Worm (Caenorhabditis elegans) whole organism, L1 larva: ENCODE data around the gene sec-6.

ENCODE experiments used
- C04F5.9 ChIP-seq: sonication (generic microtip); optimal IDR thresholded peaks from 2 replicates; lab custom pipeline; 2016; ENCODE audit warnings: missing genetic modification characterization, missing compliant biosample characterization
- C16A3.4 ChIP-seq: fragments of 150-350 bp; optimal IDR thresholded peaks from 2 replicates; lab custom pipeline; 2014; ENCODE audit warnings: missing biosample characterization, missing genetic modification characterization
- C34B4.2 ChIP-seq: sonication (generic microtip); optimal IDR thresholded peaks from 2 replicates; lab custom pipeline; 2017; ENCODE audit warnings: mild to moderate bottlenecking, missing genetic modification characterization, missing compliant biosample characterization
- blmp-1 ChIP-seq: fragments of 150-350 bp; optimal IDR thresholded peaks from 2 replicates; lab custom pipeline; 2014; ENCODE audit warnings: missing biosample characterization, missing genetic modification characterization
- ceh-82 ChIP-seq, 3 experiments: fragments of 150-350 bp in 1 of 3; sonication (generic microtip) in 2 of 3; optimal IDR thresholded peaks; 2 replicates each; lab custom pipeline; 2014 to 2017; ENCODE audit warnings: missing biosample characterization in 3 of 3, missing genetic modification characterization in 3 of 3
- ceh-88 ChIP-seq: fragments of 200-800 bp; sonication (Bioruptor generic); IDR thresholded peaks from 2 replicates; pipeline ENCODE4 v1.3.6; 2022; ENCODE audit warnings: missing genetic modification characterization, missing compliant biosample characterization
- ces-1 ChIP-seq: fragments of 150-350 bp; optimal IDR thresholded peaks from 2 replicates; lab custom pipeline; 2014; ENCODE audit warnings: missing biosample characterization, missing genetic modification reagents, missing genetic modification characterization
- dsc-1 ChIP-seq: sonication (generic microtip); optimal IDR thresholded peaks from 2 replicates; lab custom pipeline; 2016; ENCODE audit warnings: mild to moderate bottlenecking, missing genetic modification characterization, missing compliant biosample characterization
- efl-1 ChIP-seq, 4 experiments: fragments of 150-350 bp; optimal IDR thresholded peaks in 3 of 4; peaks in 1 of 4; 1 replicate in 1 of 4; 2 replicates in 3 of 4; lab custom pipeline; 2014; ENCODE audit warnings: missing biosample characterization in 2 of 4, missing genetic modification characterization in 2 of 4, missing genetic modification reagents in 2 of 4
- egl-13 ChIP-seq: sonication (generic microtip); optimal IDR thresholded peaks from 2 replicates; lab custom pipeline; 2016; ENCODE audit warnings: missing genotype, missing genetic modification reagents, missing genetic modification characterization, missing compliant biosample characterization
- elt-2 ChIP-seq: sonication (generic microtip); optimal IDR thresholded peaks from 2 replicates; lab custom pipeline; 2016; ENCODE audit warnings: missing genetic modification characterization, mild to moderate bottlenecking, inconsistent platforms, missing compliant biosample characterization, missing genetic modification reagents
- fkh-10 ChIP-seq: sonication (generic microtip); optimal IDR thresholded peaks from 2 replicates; lab custom pipeline; 2017; ENCODE audit warnings: missing biosample characterization, missing genetic modification reagents, missing genetic modification characterization
- fkh-4 ChIP-seq: sonication (generic microtip); optimal IDR thresholded peaks from 2 replicates; lab custom pipeline; 2016; ENCODE audit warnings: missing compliant biosample characterization, missing genetic modification characterization, borderline replicate concordance
- fkh-8 ChIP-seq: sonication (generic microtip); optimal IDR thresholded peaks from 2 replicates; lab custom pipeline; 2016; ENCODE audit warnings: mild to moderate bottlenecking, missing genetic modification characterization, missing compliant biosample characterization
- fos-1 ChIP-seq: fragments of 150-350 bp; optimal IDR thresholded peaks from 2 replicates; lab custom pipeline; 2014; ENCODE audit warnings: missing biosample characterization, missing genetic modification characterization
- grh-1 ChIP-seq: fragments of 200-800 bp; sonication (Bioruptor generic); IDR thresholded peaks from 2 replicates; pipeline ENCODE4 v1.3.6; 2022; ENCODE audit warnings: missing genetic modification reagents, missing genetic modification characterization, missing compliant biosample characterization
- hlh-17 ChIP-seq: fragments of 200-800 bp; sonication (Bioruptor generic); optimal IDR thresholded peaks from 2 replicates; lab custom pipeline; 2018; ENCODE audit warnings: missing genetic modification characterization, mild to moderate bottlenecking, missing compliant biosample characterization, moderate library complexity, borderline replicate concordance
- hpl-2 ChIP-seq: fragments of 150-350 bp; optimal IDR thresholded peaks from 2 replicates; lab custom pipeline; 2014; ENCODE audit warnings: missing biosample characterization, missing genetic modification reagents, missing genetic modification characterization
- isw-1 ChIP-seq: fragments of 200-800 bp; sonication (Bioruptor generic); IDR thresholded peaks from 2 replicates; pipeline ENCODE4 v1.3.6; 2022; ENCODE audit warnings: missing genetic modification characterization, missing compliant biosample characterization
- jun-1 ChIP-seq: fragments of 150-350 bp; optimal IDR thresholded peaks from 2 replicates; lab custom pipeline; 2014; ENCODE audit warnings: missing biosample characterization, missing genetic modification reagents, missing genetic modification characterization
- lin-13 ChIP-seq: fragments of 150-350 bp; optimal IDR thresholded peaks from 2 replicates; lab custom pipeline; 2014; ENCODE audit warnings: missing biosample characterization, missing genetic modification reagents, missing genetic modification characterization
- lin-14 ChIP-seq: fragments of 200-800 bp; sonication (Bioruptor generic); optimal IDR thresholded peaks from 2 replicates; lab custom pipeline; 2018; ENCODE audit warnings: mild to moderate bottlenecking, missing genetic modification characterization, moderate library complexity, missing compliant biosample characterization
- lin-15B ChIP-seq: fragments of 150-350 bp; sonication (generic microtip); optimal IDR thresholded peaks from 3 replicates; lab custom pipeline; 2014; ENCODE audit warnings: missing biosample characterization, missing genetic modification characterization
- lin-35 ChIP-seq, 2 experiments: fragments of 150-350 bp; optimal IDR thresholded peaks; 2 replicates each; lab custom pipeline; 2014; ENCODE audit warnings: missing biosample characterization in 2 of 2, missing genetic modification characterization in 2 of 2, missing genetic modification reagents in 2 of 2
- lir-3 ChIP-seq: sonication (generic microtip); optimal IDR thresholded peaks from 2 replicates; lab custom pipeline; 2016; ENCODE audit warnings: mild to moderate bottlenecking, missing genetic modification characterization, moderate library complexity, missing compliant biosample characterization; ENCODE audit not compliant: poor library complexity
- lsy-2 ChIP-seq, 2 experiments: fragments of 150-350 bp; optimal IDR thresholded peaks; 2 replicates each; lab custom pipeline; 2014; ENCODE audit warnings: missing biosample characterization in 2 of 2, missing genetic modification characterization in 2 of 2
- mab-9 ChIP-seq: fragments of 200-800 bp; sonication (Bioruptor generic); IDR thresholded peaks from 2 replicates; pipeline ENCODE4 v1.3.6; 2022; ENCODE audit warnings: missing genetic modification reagents, missing genetic modification characterization, missing compliant biosample characterization
- mep-1 ChIP-seq: fragments of 150-350 bp; optimal IDR thresholded peaks from 2 replicates; lab custom pipeline; 2014; ENCODE audit warnings: missing biosample characterization, missing genetic modification characterization
- nhr-11 ChIP-seq: fragments of 150-350 bp; optimal IDR thresholded peaks from 2 replicates; lab custom pipeline; 2014; ENCODE audit warnings: missing biosample characterization, missing genetic modification characterization
- nhr-19 ChIP-seq: fragments of 200-800 bp; sonication (Bioruptor generic); conservative IDR thresholded peaks from 2 replicates; pipeline ENCODE4 v1.3.6; 2022; ENCODE audit warnings: missing genetic modification characterization, missing compliant biosample characterization
- nhr-20 ChIP-seq: sonication (generic microtip); optimal IDR thresholded peaks from 2 replicates; lab custom pipeline; 2016; ENCODE audit warnings: mild to moderate bottlenecking, missing genetic modification characterization, missing compliant biosample characterization
- nhr-237 ChIP-seq: fragments of 150-350 bp; optimal IDR thresholded peaks from 2 replicates; lab custom pipeline; 2014; ENCODE audit warnings: missing biosample characterization, missing genetic modification characterization
- nhr-47 ChIP-seq: sonication (generic microtip); optimal IDR thresholded peaks from 2 replicates; lab custom pipeline; 2016; ENCODE audit warnings: mild to moderate bottlenecking, missing genetic modification characterization, moderate library complexity, missing compliant biosample characterization
- nhr-71 ChIP-seq: sonication (generic microtip); optimal IDR thresholded peaks from 2 replicates; lab custom pipeline; 2016; ENCODE audit warnings: mild to moderate bottlenecking, missing genetic modification characterization, moderate library complexity, missing compliant biosample characterization
- nhr-85 ChIP-seq: sonication (generic microtip); peaks from one replicate; lab custom pipeline; 2016; ENCODE audit warnings: missing genetic modification characterization, inconsistent platforms, missing compliant biosample characterization
- nhr-90 ChIP-seq: sonication (generic microtip); optimal IDR thresholded peaks from 2 replicates; lab custom pipeline; 2016; ENCODE audit warnings: mild to moderate bottlenecking, missing genetic modification characterization, missing compliant biosample characterization; ENCODE audit not compliant: poor library complexity
- pag-3 ChIP-seq: sonication (generic microtip); optimal IDR thresholded peaks from 2 replicates; lab custom pipeline; 2017; ENCODE audit warnings: missing genetic modification characterization, mild to moderate bottlenecking, missing compliant biosample characterization, antibody characterized with exemption, borderline replicate concordance; ENCODE audit not compliant: insufficient read depth
- pqm-1 ChIP-seq: sonication (generic microtip); optimal IDR thresholded peaks from 3 replicates; lab custom pipeline; 2017; ENCODE audit warnings: missing biosample characterization, missing genetic modification characterization
- rnt-1 ChIP-seq: sonication (generic microtip); optimal IDR thresholded peaks from 2 replicates; lab custom pipeline; 2016; ENCODE audit warnings: mild to moderate bottlenecking, missing genetic modification characterization, moderate library complexity, missing compliant biosample characterization
- skn-1 ChIP-seq: fragments of 150-350 bp; optimal IDR thresholded peaks from 2 replicates; lab custom pipeline; 2014; ENCODE audit warnings: missing biosample characterization, missing genetic modification characterization
- snpc-4 ChIP-seq: fragments of 150-350 bp; optimal IDR thresholded peaks from 2 replicates; lab custom pipeline; 2014; ENCODE audit warnings: missing biosample characterization, missing genetic modification characterization
- snu-23 ChIP-seq: sonication (generic microtip); optimal IDR thresholded peaks from 2 replicates; lab custom pipeline; 2016; ENCODE audit warnings: missing genetic modification characterization, missing compliant biosample characterization
- tbx-2 ChIP-seq: sonication (generic microtip); optimal IDR thresholded peaks from 2 replicates; lab custom pipeline; 2016; ENCODE audit warnings: missing genetic modification characterization, missing compliant biosample characterization
- unc-86 ChIP-seq: sonication (generic microtip); optimal IDR thresholded peaks from 2 replicates; lab custom pipeline; 2016; ENCODE audit warnings: missing genetic modification characterization, missing compliant biosample characterization
- unc-98 ChIP-seq: fragments of 200-800 bp; sonication (Bioruptor generic); IDR thresholded peaks from 2 replicates; pipeline ENCODE4 v1.3.6; 2022; ENCODE audit warnings: missing genetic modification characterization, missing compliant biosample characterization
- vab-15 ChIP-seq: sonication (generic microtip); optimal IDR thresholded peaks from 2 replicates; lab custom pipeline; 2017; ENCODE audit warnings: missing genotype, mild to moderate bottlenecking, missing genetic modification characterization, missing compliant biosample characterization
- xbp-1 ChIP-seq: sonication (generic microtip); optimal IDR thresholded peaks from 2 replicates; lab custom pipeline; 2016; ENCODE audit warnings: missing genetic modification characterization, missing compliant biosample characterization
- ztf-11 ChIP-seq, 2 experiments: sonication (generic microtip); optimal IDR thresholded peaks; 2 replicates each; lab custom pipeline; 2016 to 2017; ENCODE audit warnings: missing genetic modification characterization in 2 of 2, missing biosample characterization in 1 of 2, missing compliant biosample characterization in 1 of 2

sec-6 gene

DNA sequence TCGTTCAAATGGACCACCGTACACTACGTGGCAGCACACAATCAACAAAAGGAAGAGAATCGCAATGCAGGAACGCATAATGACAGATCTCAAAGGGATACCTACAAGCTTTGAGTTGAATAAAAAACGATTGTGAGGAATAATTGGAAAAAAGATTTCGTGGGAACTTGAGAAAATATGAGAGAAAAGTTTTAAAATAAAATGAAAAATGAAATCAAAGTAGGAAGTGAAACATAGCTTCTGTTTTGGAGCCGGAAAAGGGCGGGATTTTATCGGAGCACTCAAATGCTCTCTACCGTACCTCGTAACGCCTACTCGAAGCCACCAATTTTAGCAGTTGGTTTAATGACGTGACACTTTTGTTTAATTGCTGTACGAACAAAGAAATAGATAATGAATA, 14.6 kb upstream of the sec-6 start, which contains the start of gene F09E5.14:
Gene F09E5.14, minus strand, starts transcription at position 101 of the 400 bp plus-strand sequence.
- TF ChIP-seq lin-13 (GFP tag; lab: Kevin White, UChicago) (no peak), elt-2 (tag; lab: Kevin White, UChicago) (no peak), grh-1 (no peak), C34B4.2 (no peak), nhr-11 (tag; lab: Kevin White, UChicago) (no peak), pqm-1 (tag; lab: Kevin White, UChicago) (no peak), nhr-237 (tag; lab: Kevin White, UChicago) (no peak), C16A3.4 (tag; lab: Kevin White, UChicago) (no peak), fos-1 (tag; lab: Kevin White, UChicago) (no peak), vab-15 (tag; lab: Kevin White, UChicago) (no peak), fkh-4 (tag; lab: Kevin White, UChicago) (no peak), ces-1 (GFP tag; lab: Kevin White, UChicago) (no peak), C04F5.9 (tag; lab: Kevin White, UChicago) (no peak), hlh-17 (GFP tag; lab: Kevin White, UChicago) (no peak), hpl-2 (no peak), xbp-1 (no peak), skn-1 (tag; lab: Kevin White, UChicago) (no peak), pag-3 (tag; lab: Kevin White, UChicago) (no peak)

DNA sequence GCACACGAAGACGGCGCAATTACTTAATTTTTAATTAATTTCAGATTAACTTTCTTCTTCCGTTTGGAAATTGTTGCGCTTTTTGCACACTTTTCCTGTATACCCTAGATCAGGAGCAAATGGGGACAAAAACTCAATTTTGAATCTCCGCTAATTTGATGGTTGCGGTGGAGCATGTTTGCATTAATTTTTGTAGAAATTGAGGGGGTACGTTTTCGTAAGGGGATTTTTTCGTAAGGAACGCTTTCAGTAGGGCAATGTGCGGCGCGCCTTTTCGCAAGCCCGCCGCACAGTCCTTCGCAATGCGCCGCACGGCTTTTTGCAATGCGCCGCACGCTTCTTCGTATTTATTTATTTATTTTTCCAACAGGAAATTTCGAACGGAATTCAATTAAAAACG, 13.0 kb upstream of the sec-6 start:
- TF ChIP-seq lir-3 (peak; percentile 52), lin-35 (GFP tag; optimal IDR thresholded peaks at IDR 0.05; lab: Kevin White, UChicago) (peak; percentile 89 to 98), efl-1 (optimal IDR thresholded peaks at IDR 0.05; lab: Kevin White, UChicago) (peak; percentile 72 to 93), efl-1 (GFP tag; optimal IDR thresholded peaks at IDR 0.05 in 1 of 2; lab: Kevin White, UChicago) (peak; percentile 92 to 99), grh-1 (peak; percentile 96), C04F5.9 (tag; lab: Kevin White, UChicago) (peak; percentile 26), mep-1 (tag; lab: Kevin White, UChicago) (peak; percentile 55), rnt-1 (tag; lab: Kevin White, UChicago) (peak; percentile 86), vab-15 (tag; lab: Kevin White, UChicago) (peak; percentile 76), tbx-2 (tag; lab: Kevin White, UChicago) (peak; percentile 73), lin-15B (peak; percentile 55), egl-13 (peak; percentile 9), snu-23 (peak; percentile 73), jun-1 (tag; lab: Kevin White, UChicago) (peak; percentile 42), ceh-88 (peak; percentile 92), lsy-2 (tag; optimal IDR thresholded peaks at IDR 0.05; lab: Kevin White, UChicago) (peak; percentile 64 to 88), nhr-71 (peak; percentile 84), lin-13 (GFP tag; lab: Kevin White, UChicago) (peak; percentile 70), isw-1 (peak; percentile 93), xbp-1 (peak; percentile 65), fkh-8 (tag; lab: Kevin White, UChicago) (peak; percentile 30), unc-86 (tag; lab: Kevin White, UChicago) (peak; percentile 47), nhr-20 (tag; lab: Kevin White, UChicago) (peak; percentile 73), unc-98 (0 out of 2 replicates have a peak, but pooled peaks have one; percentile 26), lin-14 (peak; percentile 75), ceh-82 (tag; optimal IDR thresholded peaks at IDR 0.05; lab: Kevin White, UChicago) (peak; percentile 1 to 52 (median 50)), blmp-1 (peak; percentile 59), nhr-19 (GFP tag; lab: Robert Waterston, UW) (peak; percentile 97), fkh-10 (GFP tag; lab: Kevin White, UChicago) (peak; percentile 12), nhr-90 (tag; lab: Kevin White, UChicago) (peak; percentile 81), skn-1 (tag; lab: Kevin White, UChicago) (peak; percentile 47), nhr-85 (tag; lab: Kevin White, UChicago) (peak; percentile 84), ztf-11 (tag; optimal IDR thresholded peaks at IDR 0.05; lab: Kevin White, UChicago) (peak in 1 of 2 experiments; percentile 36), snpc-4 (tag; lab: Kevin White, UChicago) (peak; percentile 57), elt-2 (tag; lab: Kevin White, UChicago) (peak; percentile 12), mab-9 (peak; percentile 89), dsc-1 (tag; lab: Kevin White, UChicago) (peak; percentile 51), nhr-47 (tag; lab: Kevin White, UChicago) (peak; percentile 77), C16A3.4 (tag; lab: Kevin White, UChicago) (peak; percentile 70), nhr-11 (tag; lab: Kevin White, UChicago) (peak; percentile 52)
